Fruit fly (Drosophila melanogaster): ENCODE measurements around the gene CG7920.

- peak; percentile 72 for TF ChIP-seq CG4496 (GFP tag; IDR thresholded peaks at IDR 0.05)
- TF ChIP-seq CG32121 (GFP tag; IDR thresholded peaks at IDR 0.05) = peak; percentile 64
- no peak for TF ChIP-seq CG12605 (GFP tag; IDR thresholded peaks at IDR 0.05)
- TF ChIP-seq CG17806 (tag; optimal IDR thresholded peaks at IDR 0.05) = no peak
- peak; percentile 66; the same call in 1 of the 2 replicates for TF ChIP-seq Ets98B (GFP tag; IDR thresholded peaks at IDR 0.05)
- no peak for TF ChIP-seq gl (tag; optimal IDR thresholded peaks at IDR 0.05)
- TF ChIP-seq CG8159 (tag; optimal IDR thresholded peaks at IDR 0.05) = no peak
- no peak for TF ChIP-seq Snoo (tag; optimal IDR thresholded peaks at IDR 0.05)
- no peak for TF ChIP-seq CG34367 (tag; optimal IDR thresholded peaks at IDR 0.05)
- no peak for TF ChIP-seq EcR (GFP tag; optimal IDR thresholded peaks at IDR 0.05)
- no peak for TF ChIP-seq Pif1A (GFP tag; optimal IDR thresholded peaks at IDR 0.05)
- no peak for TF ChIP-seq CG9948 (tag; optimal IDR thresholded peaks at IDR 0.05)
- peak; percentile 58 for TF ChIP-seq CG14655 (GFP tag; optimal IDR thresholded peaks at IDR 0.05)
Measured at dm6 chr3R:30012602-30013489, 2.2 kb downstream of the CG7920 start.
